Fruit fly (Drosophila melanogaster) Kc167 (cell line): ENCODE data around the gene CG3008.

Experiments used
- Myc ChIP-seq: fragments of >200 bp; optimal IDR thresholded peaks from 2 replicates; lab custom pipeline; 2017; ENCODE audit warnings: missing external identifiers
- Sin3A ChIP-seq: fragments of >200 bp; optimal IDR thresholded peaks from 2 replicates; lab custom pipeline; 2018; ENCODE audit warnings: missing external identifiers
- h ChIP-seq: fragments of >200 bp; optimal IDR thresholded peaks from 3 replicates; lab custom pipeline; 2018; ENCODE audit warnings: missing external identifiers
- insv ChIP-seq: fragments of >200 bp; optimal IDR thresholded peaks from 3 replicates; lab custom pipeline; 2018; ENCODE audit warnings: missing external identifiers
- psq ChIP-seq: fragments of >200 bp; optimal IDR thresholded peaks from 2 replicates; lab custom pipeline; 2017; ENCODE audit warnings: missing external identifiers
- ttk ChIP-seq: sonication (Bioruptor generic); optimal IDR thresholded peaks from 2 replicates; lab custom pipeline; 2017; ENCODE audit warnings: missing external identifiers

The CG3008 gene

dm6 chr2L:4895902-4896301, 12.8 kb downstream of the CG3008 start:
- TF ChIP-seq insv = no peak
- TF ChIP-seq ttk (lab: Kevin White, UChicago) = no peak
- no peak for TF ChIP-seq h (lab: Kevin White, UChicago)
- no peak for TF ChIP-seq Myc (lab: Kevin White, UChicago)
- no peak for TF ChIP-seq psq (lab: Kevin White, UChicago)
- no peak for TF ChIP-seq Sin3A

dm6 chr2L:4896484-4897205, 13.5 kb downstream of the CG3008 start:
- TF ChIP-seq Myc (lab: Kevin White, UChicago) (no peak), h (lab: Kevin White, UChicago) (no peak), psq (lab: Kevin White, UChicago) (no peak)

- TF ChIP-seq Myc (lab: Kevin White, UChicago) (no peak), psq (lab: Kevin White, UChicago) (no peak), ttk (lab: Kevin White, UChicago) (no peak), h (lab: Kevin White, UChicago) (no peak), Sin3A (no peak), insv (no peak)
Observed at dm6 chr2L:4898165-4898564, 15.1 kb downstream of the CG3008 start.

dm6 chr2L:4899599-4900559, 16.8 kb downstream of the CG3008 start:
- no peak for TF ChIP-seq insv
- TF ChIP-seq Sin3A = no peak
- no peak for TF ChIP-seq h (lab: Kevin White, UChicago)
- TF ChIP-seq psq (lab: Kevin White, UChicago) = no peak
- TF ChIP-seq ttk (lab: Kevin White, UChicago) = no peak

dm6 chr2L:4903838-4904237, 20.7 kb downstream of the CG3008 start:
- no peak for TF ChIP-seq Myc (lab: Kevin White, UChicago)
- TF ChIP-seq Sin3A = no peak
- TF ChIP-seq psq (lab: Kevin White, UChicago) = no peak
- TF ChIP-seq insv = no peak
- no peak for TF ChIP-seq ttk (lab: Kevin White, UChicago)
- no peak for TF ChIP-seq h (lab: Kevin White, UChicago)

dm6 chr2L:4905365-4906280, 22.5 kb downstream of the CG3008 start:
- TF ChIP-seq h (lab: Kevin White, UChicago) = no peak
- no peak for TF ChIP-seq Sin3A
- no peak for TF ChIP-seq psq (lab: Kevin White, UChicago)
- TF ChIP-seq Myc (lab: Kevin White, UChicago) = no peak
- TF ChIP-seq ttk (lab: Kevin White, UChicago) = no peak
- no peak for TF ChIP-seq insv

dm6 chr2L:4906546-4907250, 23.6 kb downstream of the CG3008 start, which contains the start of gene snsl:
TSS of gene snsl (minus strand) at chr2L:4906762.
- TF ChIP-seq Myc (lab: Kevin White, UChicago) = no peak
- TF ChIP-seq ttk (lab: Kevin White, UChicago) = no peak
- no peak for TF ChIP-seq Sin3A
- TF ChIP-seq insv = no peak
- TF ChIP-seq psq (lab: Kevin White, UChicago) = no peak
- TF ChIP-seq h (lab: Kevin White, UChicago) = no peak

- no peak for TF ChIP-seq psq (lab: Kevin White, UChicago)
- TF ChIP-seq Myc (lab: Kevin White, UChicago) = no peak
- no peak for TF ChIP-seq h (lab: Kevin White, UChicago)
- TF ChIP-seq insv = no peak
- TF ChIP-seq Sin3A = no peak
Observed at dm6 chr2L:4907986-4908385, 24.9 kb downstream of the CG3008 start.

dm6 chr2L:4915715-4916153, 32.6 kb downstream of the CG3008 start:
- TF ChIP-seq psq (lab: Kevin White, UChicago) = no peak
- no peak for TF ChIP-seq Sin3A
- no peak for TF ChIP-seq ttk (lab: Kevin White, UChicago)
- TF ChIP-seq h (lab: Kevin White, UChicago) = no peak
- TF ChIP-seq Myc (lab: Kevin White, UChicago) = no peak
- TF ChIP-seq insv = no peak

dm6 chr2L:4916738-4917137, 33.6 kb downstream of the CG3008 start:
- TF ChIP-seq Myc (lab: Kevin White, UChicago) = no peak
- no peak for TF ChIP-seq h (lab: Kevin White, UChicago)
- no peak for TF ChIP-seq Sin3A
- TF ChIP-seq ttk (lab: Kevin White, UChicago) = no peak
- no peak for TF ChIP-seq psq (lab: Kevin White, UChicago)
- no peak for TF ChIP-seq insv

dm6 chr2L:4928340-4928739, 45.2 kb downstream of the CG3008 start:
- TF ChIP-seq psq (lab: Kevin White, UChicago) (no peak), insv (no peak), Myc (lab: Kevin White, UChicago) (no peak), h (lab: Kevin White, UChicago) (no peak), Sin3A (no peak), ttk (lab: Kevin White, UChicago) (no peak)
